Fruit fly (Drosophila melanogaster): ENCODE data around the gene Elys.

Gene Elys

dm6 chrX:19684048-19684447 lies 31.9 kb downstream of the Elys start (continued):
- no peak for TF ChIP-seq lab (GFP tag; optimal IDR thresholded peaks at IDR 0.05)
- TF ChIP-seq CG18476 (GFP tag; optimal IDR thresholded peaks at IDR 0.05) = no peak
- no peak for TF ChIP-seq Rx (GFP tag; IDR thresholded peaks at IDR 0.05)
- no peak for TF ChIP-seq CG6683 (GFP tag; optimal IDR thresholded peaks at IDR 0.05)
- TF ChIP-seq Optix (GFP tag; IDR thresholded peaks at IDR 0.05) = 0 out of 3 replicates have a peak, but pooled peaks have one; percentile 27
- TF ChIP-seq dmrt99B (tag; optimal IDR thresholded peaks at IDR 0.05) = no peak
- peak; percentile 75 for TF ChIP-seq crol (GFP tag; IDR thresholded peaks at IDR 0.05)

- peak; percentile 83 for TF ChIP-seq Ets65A (GFP tag)
- TF ChIP-seq bab2 (GFP tag; optimal IDR thresholded peaks at IDR 0.05) = no peak
- no peak for TF ChIP-seq cg (GFP tag; optimal IDR thresholded peaks at IDR 0.05)
- no peak for TF ChIP-seq D (optimal IDR thresholded peaks at IDR 0.05)
- TF ChIP-seq D (GFP tag; optimal IDR thresholded peaks at IDR 0.05) = no peak
- no peak for TF ChIP-seq Hand (GFP tag; optimal IDR thresholded peaks at IDR 0.05)
- TF ChIP-seq Fer3 (tag; optimal IDR thresholded peaks at IDR 0.05) = no peak
These were observed 36.7 kb downstream of the Elys start, which contains the start of gene CG14227 for dm6 chrX:19688848-19689247. Gene CG14227, minus strand, starts transcription at chrX:19688948.

DNA sequence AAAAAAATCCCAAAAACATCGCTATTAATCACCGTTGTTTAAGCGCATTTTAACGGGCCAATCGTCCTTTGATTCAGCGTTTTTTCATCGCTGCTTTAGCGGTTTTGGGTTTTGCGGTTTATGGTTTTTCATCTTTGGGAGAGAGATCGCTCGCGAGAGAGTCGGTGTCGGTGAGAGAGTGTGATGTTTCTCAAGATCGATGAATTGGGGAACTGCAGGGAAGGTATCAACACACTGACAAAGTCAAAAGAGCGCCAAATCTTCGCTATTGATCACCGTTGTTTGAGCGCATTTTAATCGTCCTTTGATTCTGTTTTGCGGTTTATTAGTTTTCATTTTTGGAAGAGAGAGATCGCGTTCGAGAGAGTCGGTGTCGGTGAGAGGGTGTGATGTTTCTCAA lies 37.9 kb downstream of the Elys start:
- TF ChIP-seq Trl (optimal IDR thresholded peaks at IDR 0.05) (peak; percentile 61 to 66), Trl (GFP tag; optimal IDR thresholded peaks at IDR 0.05) (no peak), Dll (GFP tag; IDR thresholded peaks at IDR 0.05; ENCODE audit: partially characterized antibody) (0 out of 4 replicates have a peak, but pooled peaks have one; percentile 19), gsb-n (tag; optimal IDR thresholded peaks at IDR 0.05) (no peak), Mad (GFP tag; optimal IDR thresholded peaks at IDR 0.05) (no peak), Dref (GFP tag; IDR thresholded peaks at IDR 0.05) (no peak), CG18599 (GFP tag; optimal IDR thresholded peaks at IDR 0.05) (no peak)

dm6 chrX:19692951-19693698 lies 41.0 kb downstream of the Elys start, which contains the start of gene Mer:
Gene Mer, minus strand, starts transcription at chrX:19693500.
- TF ChIP-seq crp (GFP tag; optimal IDR thresholded peaks at IDR 0.05) = peak in 1 of 2 experiments; percentile 35
- TF ChIP-seq aop (GFP tag; IDR thresholded peaks at IDR 0.05) = no peak
- no peak for TF ChIP-seq cg (GFP tag; optimal IDR thresholded peaks at IDR 0.05)
- peak; percentile 69 for TF ChIP-seq Ssrp (tag; optimal IDR thresholded peaks at IDR 0.05)
- TF ChIP-seq CG11398 (GFP tag; optimal IDR thresholded peaks at IDR 0.05) = peak; percentile 73
- TF ChIP-seq NK7.1 (GFP tag; optimal IDR thresholded peaks at IDR 0.05) = peak; percentile 79
- peak; percentile 53 for TF ChIP-seq Lhr (GFP tag; optimal IDR thresholded peaks at IDR 0.05)
- peak; percentile 65; the same call in 2 of the 3 replicates for TF ChIP-seq CG2889 (GFP tag; IDR thresholded peaks at IDR 0.05)
- peak; percentile 79 for TF ChIP-seq tgo (GFP tag; IDR thresholded peaks at IDR 0.05)
- TF ChIP-seq knrl (GFP tag; IDR thresholded peaks at IDR 0.05; ENCODE audit: partially characterized antibody) = no peak
- TF ChIP-seq ewg (GFP tag; optimal IDR thresholded peaks at IDR 0.05) = peak; percentile 68
- TF ChIP-seq CG7928 (GFP tag; optimal IDR thresholded peaks at IDR 0.05) = peak; percentile 59
- no peak for TF ChIP-seq z (GFP tag; IDR thresholded peaks at IDR 0.05)
- TF ChIP-seq tio (GFP tag; optimal IDR thresholded peaks at IDR 0.05) = no peak
- peak; percentile 37 for TF ChIP-seq CG4707 (GFP tag; optimal IDR thresholded peaks at IDR 0.05)
- TF ChIP-seq CG33557 (GFP tag; optimal IDR thresholded peaks at IDR 0.05) = peak; percentile 73
- TF ChIP-seq chif (GFP tag; optimal IDR thresholded peaks at IDR 0.05) = peak; percentile 69 to 85
- TF ChIP-seq CG12236 (GFP tag; optimal IDR thresholded peaks at IDR 0.05) = peak; percentile 51
- TF ChIP-seq NfI (GFP tag; optimal IDR thresholded peaks at IDR 0.05) = peak; percentile 86
- TF ChIP-seq HHEX (GFP tag; optimal IDR thresholded peaks at IDR 0.05) = peak; percentile 83
- TF ChIP-seq CG12744 (GFP tag; optimal IDR thresholded peaks at IDR 0.05) = peak; percentile 49
- no peak for TF ChIP-seq prd (optimal IDR thresholded peaks at IDR 0.05)
- TF ChIP-seq prd (GFP tag; IDR thresholded peaks at IDR 0.05) = peak; percentile 86
- peak; percentile 76 to 82 for TF ChIP-seq bsh (GFP tag; optimal IDR thresholded peaks at IDR 0.05)
- TF ChIP-seq Ets97D (GFP tag; optimal IDR thresholded peaks at IDR 0.05) = peak; percentile 48

Measured in whole organism, embryonic.